Fruit fly (Drosophila melanogaster) Kc167 (cell line): ENCODE measurements around the gene CG31522.

Source experiments
- Myc ChIP-seq: fragments of >200 bp; optimal IDR thresholded peaks from 2 replicates; lab custom pipeline; 2017; ENCODE audit warnings: missing external identifiers
- Sin3A ChIP-seq: fragments of >200 bp; optimal IDR thresholded peaks from 2 replicates; lab custom pipeline; 2018; ENCODE audit warnings: missing external identifiers
- h ChIP-seq: fragments of >200 bp; optimal IDR thresholded peaks from 3 replicates; lab custom pipeline; 2018; ENCODE audit warnings: missing external identifiers
- insv ChIP-seq: fragments of >200 bp; optimal IDR thresholded peaks from 3 replicates; lab custom pipeline; 2018; ENCODE audit warnings: missing external identifiers
- psq ChIP-seq: fragments of >200 bp; optimal IDR thresholded peaks from 2 replicates; lab custom pipeline; 2017; ENCODE audit warnings: missing external identifiers
- ttk ChIP-seq: sonication (Bioruptor generic); optimal IDR thresholded peaks from 2 replicates; lab custom pipeline; 2017; ENCODE audit warnings: missing external identifiers

Gene CG31522

DNA sequence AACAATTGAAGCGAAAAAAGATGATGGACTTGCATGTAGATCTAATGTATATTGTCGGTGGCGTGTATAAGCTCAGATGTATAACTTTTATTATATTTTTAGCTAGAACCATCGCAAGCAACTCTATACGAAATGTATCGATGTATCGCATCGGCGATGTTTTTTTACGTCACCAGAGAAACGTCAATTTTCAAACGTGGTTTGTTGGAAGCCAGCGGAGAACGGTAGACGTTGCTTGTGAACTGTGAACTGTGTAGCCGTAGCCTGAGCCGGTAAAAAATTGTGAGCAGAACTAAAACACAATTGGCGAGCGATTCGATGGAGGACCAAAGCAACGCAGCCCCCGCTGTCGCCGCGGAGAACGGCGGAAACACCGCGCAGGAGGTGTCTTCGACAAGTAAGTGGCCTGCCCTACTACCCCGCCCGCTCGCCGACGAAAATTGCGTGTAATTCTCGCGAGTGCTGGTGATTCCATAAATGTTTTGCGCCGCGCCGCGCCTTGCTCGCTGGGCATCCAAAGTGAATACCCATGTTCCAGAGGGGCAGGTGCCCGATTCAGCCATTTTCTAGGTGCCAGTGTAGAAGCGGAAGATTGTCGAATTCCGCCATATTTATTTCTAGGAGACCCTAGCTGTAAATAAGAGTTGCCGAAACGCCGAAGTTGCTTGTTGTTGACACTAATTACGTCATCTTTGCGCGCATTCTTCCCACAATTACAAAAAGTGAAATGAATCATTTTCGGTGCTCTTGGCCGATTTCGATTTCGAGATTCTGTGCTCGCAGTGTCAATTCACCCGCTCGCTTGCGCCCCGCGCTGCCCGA is 59.6 kb downstream of the CG31522 start, which contains the start of gene lost:
Gene lost (plus strand): TSS at position 193 of the 822 bp plus-strand sequence.
- TF ChIP-seq Myc (lab: Kevin White, UChicago) (no peak), h (lab: Kevin White, UChicago) (no peak), insv (lab: Kevin White, UChicago) (no peak), psq (lab: Kevin White, UChicago) (no peak), ttk (lab: Kevin White, UChicago) (no peak), Sin3A (lab: Kevin White, UChicago) (no peak)

DNA sequence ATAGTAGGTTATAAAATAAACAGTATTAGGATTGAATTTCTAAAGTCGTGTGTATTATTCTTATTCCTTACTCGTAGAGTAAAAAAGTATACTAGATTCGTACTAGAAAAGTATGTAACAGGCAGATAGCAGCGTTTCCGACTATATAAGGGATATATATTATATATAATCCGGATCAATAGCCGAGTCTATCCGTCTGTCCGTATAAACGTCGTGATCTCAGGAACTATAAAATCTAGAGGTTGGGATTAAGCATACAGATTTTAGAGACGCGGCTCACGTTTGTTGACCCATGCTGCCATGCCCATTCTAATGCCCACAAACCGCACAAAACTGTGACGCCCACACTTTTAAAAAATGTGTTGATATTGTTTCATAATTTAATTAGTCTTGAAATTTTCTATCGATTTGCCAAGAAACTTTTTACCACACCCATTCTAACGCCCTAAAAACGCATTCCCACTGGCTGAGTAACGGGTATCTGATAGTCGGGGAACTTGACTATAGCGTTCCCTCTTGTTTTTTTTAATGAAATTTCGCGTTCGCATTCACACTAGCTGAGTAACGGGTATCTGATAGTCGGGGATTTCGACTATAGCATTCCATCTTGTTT is 60.6 kb downstream of the CG31522 start, which contains the start of gene CG9853:
Gene CG9853 (minus strand): TSS at position 51 of the 613 bp plus-strand sequence.
- TF ChIP-seq psq (lab: Kevin White, UChicago) (no peak), h (lab: Kevin White, UChicago) (no peak), ttk (lab: Kevin White, UChicago) (no peak), insv (lab: Kevin White, UChicago) (no peak), Myc (lab: Kevin White, UChicago) (no peak), Sin3A (lab: Kevin White, UChicago) (no peak)

DNA sequence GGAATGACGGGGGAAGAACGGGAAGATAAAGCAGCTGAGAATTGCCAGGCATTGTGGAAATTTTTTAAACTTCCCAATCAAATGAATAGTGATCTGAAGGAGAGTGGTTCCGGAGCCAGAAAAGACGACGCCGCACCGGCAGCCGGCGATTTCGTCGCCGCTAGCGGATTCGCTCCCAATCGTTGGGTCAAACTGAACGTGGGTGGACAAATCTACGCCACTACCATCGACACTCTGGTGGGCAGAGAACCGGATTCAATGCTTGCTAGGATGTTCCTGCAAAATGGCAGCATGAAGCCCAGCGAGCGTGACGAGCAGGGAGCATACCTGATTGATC is 62.2 kb downstream of the CG31522 start, which contains the start of gene CG14647:
Gene CG14647 (plus strand): TSS at position 14 of the 337 bp plus-strand sequence.
- TF ChIP-seq Sin3A (lab: Kevin White, UChicago) = no peak
- TF ChIP-seq insv (lab: Kevin White, UChicago) = no peak
- TF ChIP-seq Myc (lab: Kevin White, UChicago) = no peak
- no peak for TF ChIP-seq psq (lab: Kevin White, UChicago)
- no peak for TF ChIP-seq ttk (lab: Kevin White, UChicago)
- no peak for TF ChIP-seq h (lab: Kevin White, UChicago)

DNA sequence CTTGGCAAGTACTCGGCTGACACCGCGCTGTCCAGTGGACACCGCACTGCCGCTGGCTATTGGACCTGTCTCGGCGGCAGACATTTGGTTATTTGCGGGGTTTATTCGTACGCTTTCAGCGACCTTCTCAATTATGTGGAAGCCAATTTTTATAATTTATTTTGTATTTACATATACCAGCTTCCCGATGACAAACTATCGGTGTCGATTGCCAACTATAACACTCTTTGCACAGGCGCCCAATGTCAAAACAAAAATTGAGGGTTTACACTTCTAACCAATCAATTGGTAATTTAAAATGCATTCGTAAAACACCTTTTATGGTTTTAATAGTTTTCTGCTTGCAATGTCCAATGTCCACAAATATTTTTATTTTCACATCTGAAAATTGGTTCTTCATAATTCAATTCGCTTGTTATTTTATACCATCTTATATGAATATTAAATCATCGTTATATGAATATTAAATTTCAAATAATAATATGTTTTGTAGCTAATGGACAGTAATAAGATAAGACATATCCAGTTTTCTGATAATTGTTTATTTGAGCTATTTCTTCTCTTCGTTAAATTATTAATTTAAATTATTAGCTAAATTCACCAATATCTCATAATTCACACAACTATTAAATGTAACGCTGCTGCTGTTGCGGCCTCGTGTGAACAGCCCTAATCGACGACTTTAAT is 62.7 kb downstream of the CG31522 start:
- TF ChIP-seq psq (lab: Kevin White, UChicago) (no peak), Myc (lab: Kevin White, UChicago) (no peak)

DNA sequence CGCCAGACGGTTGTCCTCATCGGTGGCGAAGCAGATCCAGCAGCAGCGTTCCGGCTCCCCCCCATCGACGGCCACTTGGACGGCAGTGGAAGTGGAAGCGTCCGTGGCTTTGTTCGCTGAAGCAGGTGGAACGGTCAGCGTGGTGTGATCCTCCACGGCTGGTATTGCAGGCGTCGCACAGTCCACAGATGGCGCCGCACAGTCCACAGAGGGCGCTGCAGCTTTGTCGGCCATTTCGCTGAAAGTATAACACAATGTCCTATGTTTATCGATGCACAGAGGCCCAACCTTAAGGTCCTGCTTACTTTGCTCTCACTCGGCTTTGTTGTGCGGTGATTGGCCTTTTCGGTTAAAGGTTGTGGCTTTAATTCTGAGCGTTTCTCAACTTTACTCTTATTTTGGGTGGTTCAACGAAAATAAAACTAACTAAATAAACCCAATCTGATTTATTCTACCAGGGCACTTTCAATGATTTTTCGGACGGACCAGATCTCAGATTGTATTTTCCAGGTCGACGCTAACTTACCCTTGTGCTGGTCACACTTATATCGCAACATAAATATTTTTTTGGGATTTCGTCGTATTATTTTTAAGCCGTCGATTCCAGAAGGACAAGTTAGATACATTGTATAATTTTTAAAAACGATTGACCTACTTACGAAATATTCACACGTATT is 65.1 kb downstream of the CG31522 start, which contains the start of gene CG9855:
Gene CG9855 (minus strand): TSS at position 473 of the 677 bp plus-strand sequence.
- TF ChIP-seq insv (lab: Kevin White, UChicago) (no peak), h (lab: Kevin White, UChicago) (no peak), Myc (lab: Kevin White, UChicago) (no peak), ttk (lab: Kevin White, UChicago) (no peak), Sin3A (lab: Kevin White, UChicago) (no peak), psq (lab: Kevin White, UChicago) (no peak)

DNA sequence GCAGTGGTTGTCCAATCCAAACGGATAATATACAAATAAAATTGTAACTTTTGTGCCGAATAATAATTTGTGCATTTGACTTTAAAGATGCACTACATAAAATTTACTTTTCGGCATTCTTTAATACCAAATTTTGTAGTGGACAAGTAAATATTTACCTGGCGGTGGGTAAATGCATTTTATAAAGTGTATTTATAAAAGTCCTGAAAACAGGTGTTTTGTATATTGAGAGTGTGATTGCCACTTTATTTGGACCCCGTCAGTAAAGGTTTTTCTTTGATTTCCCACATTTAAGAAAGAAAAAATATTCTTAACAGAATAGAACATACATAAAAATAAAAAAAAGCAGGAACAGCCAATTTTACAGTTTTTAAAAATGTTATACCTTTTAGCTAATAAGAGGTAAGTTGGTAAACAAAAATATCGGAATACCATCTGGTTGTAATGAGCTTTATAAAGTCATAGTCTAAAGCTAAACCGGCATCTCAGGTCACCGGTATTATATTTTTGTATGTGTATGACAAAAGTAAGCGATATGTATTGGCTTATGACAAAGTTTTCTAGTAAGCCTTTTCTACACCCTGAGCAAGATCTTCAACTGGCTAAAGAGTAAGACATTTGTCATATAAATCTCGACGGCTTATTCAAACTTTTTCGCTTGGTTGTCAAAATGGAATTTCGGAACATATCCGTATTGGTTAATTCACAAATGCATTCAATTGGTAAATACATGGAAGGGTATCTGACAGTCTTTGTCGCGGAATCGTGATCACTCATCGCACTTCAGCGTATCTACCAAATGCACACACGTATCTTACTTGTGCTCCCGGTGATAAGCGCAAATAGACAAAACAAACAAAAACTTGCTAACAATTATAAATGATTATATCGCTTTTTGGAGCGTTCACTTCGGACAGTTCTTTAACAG is 67.8 kb downstream of the CG31522 start:
- TF ChIP-seq Myc (lab: Kevin White, UChicago) = no peak
- TF ChIP-seq insv (lab: Kevin White, UChicago) = no peak
- TF ChIP-seq Sin3A (lab: Kevin White, UChicago) = no peak
- no peak for TF ChIP-seq h (lab: Kevin White, UChicago)
- no peak for TF ChIP-seq psq (lab: Kevin White, UChicago)
- no peak for TF ChIP-seq ttk (lab: Kevin White, UChicago)

DNA sequence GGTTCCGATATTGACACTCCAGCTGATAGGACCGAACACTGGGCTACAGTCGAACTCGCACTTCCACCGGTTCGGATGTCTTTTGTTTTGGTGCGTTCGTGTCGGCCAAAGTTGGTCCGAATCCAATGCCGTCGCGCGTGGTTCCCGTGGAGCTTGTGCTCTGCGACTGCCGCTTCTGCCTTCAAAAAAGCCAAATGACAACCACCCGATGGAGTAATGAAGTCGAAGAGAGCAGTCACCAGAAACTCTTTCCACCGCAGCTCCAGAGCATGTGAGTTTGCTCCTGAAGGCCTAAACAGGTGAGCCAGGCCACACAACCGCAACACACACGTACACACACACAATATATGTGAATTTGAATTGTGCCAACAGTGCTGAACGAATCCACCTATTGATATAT is 68.6 kb downstream of the CG31522 start, which contains the start of gene CG34112:
Gene CG34112 (minus strand): TSS at position 143 of the 400 bp plus-strand sequence.
- no peak for TF ChIP-seq psq (lab: Kevin White, UChicago)
- no peak for TF ChIP-seq ttk (lab: Kevin White, UChicago)
- no peak for TF ChIP-seq insv (lab: Kevin White, UChicago)
- TF ChIP-seq Sin3A (lab: Kevin White, UChicago) = no peak
- no peak for TF ChIP-seq Myc (lab: Kevin White, UChicago)
- no peak for TF ChIP-seq h (lab: Kevin White, UChicago)
